Fruit fly (Drosophila melanogaster): ENCODE data around the gene CG33658.

CG33658 gene

DNA sequence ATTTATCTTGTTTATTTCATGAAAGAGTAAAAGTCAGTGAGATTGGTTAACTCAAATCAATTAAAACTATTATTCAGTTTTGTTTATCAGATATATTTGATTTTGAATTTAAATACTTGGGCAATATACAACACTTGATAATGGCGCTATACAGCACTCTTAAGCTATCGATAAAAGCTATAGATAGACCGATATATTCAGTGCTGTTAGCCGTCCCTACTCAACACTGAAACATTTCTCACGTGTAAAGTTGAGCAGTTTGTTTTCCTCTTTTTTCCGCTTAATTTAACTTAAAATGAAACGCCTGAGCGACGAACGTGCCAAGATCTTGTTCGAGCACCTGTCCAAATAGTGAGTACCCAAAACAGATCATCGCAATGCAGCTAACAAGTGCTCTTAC lies 9.5 kb upstream of the CG33658 start, which contains the start of gene CG7006 (continued):
- TF ChIP-seq CG15073 (GFP tag; optimal IDR thresholded peaks at IDR 0.05) = peak; percentile 13
- peak; percentile 84 for TF ChIP-seq pho (GFP tag; optimal IDR thresholded peaks at IDR 0.05)
- peak; percentile 54 for TF ChIP-seq CG4820 (GFP tag; optimal IDR thresholded peaks at IDR 0.05)
- TF ChIP-seq hkb (optimal IDR thresholded peaks at IDR 0.05) = no peak
- TF ChIP-seq hkb (GFP tag; IDR thresholded peaks at IDR 0.05) = peak; percentile 43; the same call in 1 of the 2 replicates
- TF ChIP-seq fu2 (GFP tag; optimal IDR thresholded peaks at IDR 0.05) = peak; percentile 76
- TF ChIP-seq CG2116 (GFP tag; optimal IDR thresholded peaks at IDR 0.05) = peak; percentile 67
- TF ChIP-seq BEAF-32 (GFP tag; optimal IDR thresholded peaks at IDR 0.05) = peak; percentile 84
- peak; percentile 67 for TF ChIP-seq CG14014 (GFP tag; IDR thresholded peaks at IDR 0.05)
- peak; percentile 21; the same call in 1 of the 2 replicates for TF ChIP-seq CG17612 (GFP tag; IDR thresholded peaks at IDR 0.05)
- peak; percentile 70 for TF ChIP-seq CG9876 (GFP tag; optimal IDR thresholded peaks at IDR 0.05)
- no peak for TF ChIP-seq sqz (GFP tag; optimal IDR thresholded peaks at IDR 0.05)
- TF ChIP-seq CG13424 (tag; optimal IDR thresholded peaks at IDR 0.05) = peak; percentile 43
- TF ChIP-seq dmrt11E (tag; optimal IDR thresholded peaks at IDR 0.05) = peak; percentile 55
- peak; percentile 11; the same call in 1 of the 2 replicates for TF ChIP-seq peb (GFP tag; IDR thresholded peaks at IDR 0.05)
- TF ChIP-seq CG17385 (GFP tag; optimal IDR thresholded peaks at IDR 0.05) = peak; percentile 63
- TF ChIP-seq psq (GFP tag; optimal IDR thresholded peaks at IDR 0.05) = peak; percentile 8
- TF ChIP-seq CG10209 (GFP tag; optimal IDR thresholded peaks at IDR 0.05) = peak; percentile 71
- TF ChIP-seq CG2712 (tag; optimal IDR thresholded peaks at IDR 0.05) = no peak
- no peak for TF ChIP-seq dimm (GFP tag; IDR thresholded peaks at IDR 0.05)
- no peak for TF ChIP-seq CG6654 (GFP tag; optimal IDR thresholded peaks at IDR 0.05)
- TF ChIP-seq Doc2 (GFP tag; IDR thresholded peaks at IDR 0.05) = no peak
- TF ChIP-seq NFAT (GFP tag; IDR thresholded peaks at IDR 0.05) = peak; percentile 94
- no peak for TF ChIP-seq exex (tag; optimal IDR thresholded peaks at IDR 0.05)
- peak; percentile 85 for TF ChIP-seq CG7786 (GFP tag; optimal IDR thresholded peaks at IDR 0.05)
- no peak for TF ChIP-seq CG15479 (GFP tag; optimal IDR thresholded peaks at IDR 0.05)
- peak; percentile 2 for TF ChIP-seq Sin3A (optimal IDR thresholded peaks at IDR 0.05)
- TF ChIP-seq tio (GFP tag; optimal IDR thresholded peaks at IDR 0.05) = no peak
- TF ChIP-seq yki (optimal IDR thresholded peaks at IDR 0.05) = no peak
- no peak for TF ChIP-seq CG4707 (GFP tag; optimal IDR thresholded peaks at IDR 0.05)
- TF ChIP-seq Nf-YC (tag; optimal IDR thresholded peaks at IDR 0.05) = no peak
- TF ChIP-seq CG8478 (optimal IDR thresholded peaks at IDR 0.05) = no peak
- peak; percentile 70 for TF ChIP-seq Chrac-16 (GFP tag; optimal IDR thresholded peaks at IDR 0.05)
- no peak for TF ChIP-seq CG7839 (tag; optimal IDR thresholded peaks at IDR 0.05)
- peak; percentile 58 for TF ChIP-seq Atf-2 (GFP tag; optimal IDR thresholded peaks at IDR 0.05)
- no peak for TF ChIP-seq Sox102F (GFP tag; optimal IDR thresholded peaks at IDR 0.05)
- no peak for TF ChIP-seq seq (GFP tag; IDR thresholded peaks at IDR 0.05)
- TF ChIP-seq gcm2 (GFP tag; optimal IDR thresholded peaks at IDR 0.05) = peak; percentile 22
- TF ChIP-seq chif (GFP tag; optimal IDR thresholded peaks at IDR 0.05) = peak; percentile 70 to 72
- TF ChIP-seq p53 (GFP tag; optimal IDR thresholded peaks at IDR 0.05) = peak; percentile 15
- peak; percentile 44; the same call in 1 of the 3 replicates for TF ChIP-seq CG6175 (GFP tag; IDR thresholded peaks at IDR 0.05)
- TF ChIP-seq dan (GFP tag; IDR thresholded peaks at IDR 0.05) = no peak
- no peak for TF ChIP-seq CG8765 (GFP tag; IDR thresholded peaks at IDR 0.05)
- TF ChIP-seq toy (GFP tag; IDR thresholded peaks at IDR 0.05) = no peak
- peak; percentile 68 for TF ChIP-seq CG12744 (GFP tag; optimal IDR thresholded peaks at IDR 0.05)
- no peak for TF ChIP-seq CG2678 (tag; optimal IDR thresholded peaks at IDR 0.05)
- TF ChIP-seq Myb (GFP tag; optimal IDR thresholded peaks at IDR 0.05) = peak; percentile 95
- TF ChIP-seq CG32772 (GFP tag; IDR thresholded peaks at IDR 0.05) = peak; percentile 50; the same call in 1 of the 2 replicates
- no peak for TF ChIP-seq esg (GFP tag; conservative IDR thresholded peaks at IDR 0.05)
- no peak for TF ChIP-seq CG2199 (GFP tag; IDR thresholded peaks at IDR 0.05)
- no peak for TF ChIP-seq CG2202 (tag; optimal IDR thresholded peaks at IDR 0.05)
- peak; percentile 33 for TF ChIP-seq CG34376 (GFP tag; optimal IDR thresholded peaks at IDR 0.05)
- no peak for TF ChIP-seq CG12219 (GFP tag; optimal IDR thresholded peaks at IDR 0.05)
